Worm (Caenorhabditis elegans) whole organism, late embryonic: ENCODE measurements around the gene srg-41.

ENCODE experiments used
- C08G9.2 ChIP-seq: sonication (generic microtip); optimal IDR thresholded peaks from 2 replicates; lab custom pipeline; 2016; ENCODE audit warnings: mild to moderate bottlenecking, missing genetic modification characterization, moderate library complexity, missing compliant biosample characterization
- K09A11.1 ChIP-seq: sonication (generic microtip); optimal IDR thresholded peaks from 2 replicates; lab custom pipeline; 2017; ENCODE audit warnings: antibody characterized with exemption, mild to moderate bottlenecking, missing genetic modification characterization, missing compliant biosample characterization; ENCODE audit not compliant: insufficient read depth
- ahr-1 ChIP-seq: sonication (generic microtip); optimal IDR thresholded peaks from 2 replicates; lab custom pipeline; 2016; ENCODE audit warnings: missing genetic modification characterization, missing compliant biosample characterization
- ama-1 ChIP-seq: fragments of 150-350 bp; optimal IDR thresholded peaks from 2 replicates; lab custom pipeline; 2014
- ceh-18 ChIP-seq: sonication (generic microtip); optimal IDR thresholded peaks from 2 replicates; lab custom pipeline; 2016; ENCODE audit warnings: missing genetic modification characterization, missing compliant biosample characterization
- ceh-2 ChIP-seq: sonication (generic microtip); optimal IDR thresholded peaks from 2 replicates; lab custom pipeline; 2016; ENCODE audit warnings: missing genotype, missing genetic modification characterization, missing compliant biosample characterization
- ceh-31 ChIP-seq: sonication (generic microtip); optimal IDR thresholded peaks from 2 replicates; lab custom pipeline; 2016; ENCODE audit warnings: missing genetic modification characterization, missing compliant biosample characterization
- ceh-34 ChIP-seq: sonication (generic microtip); optimal IDR thresholded peaks from 2 replicates; lab custom pipeline; 2016; ENCODE audit warnings: mild to moderate bottlenecking, missing genetic modification characterization, missing compliant biosample characterization
- ceh-45 ChIP-seq: fragments of 200-800 bp; sonication (Bioruptor generic); IDR thresholded peaks from 2 replicates; pipeline ENCODE4 v1.3.6; 2022; ENCODE audit warnings: missing genetic modification reagents, missing genetic modification characterization, missing compliant biosample characterization
- ceh-6 ChIP-seq: fragments of 200-800 bp; sonication (Bioruptor generic); optimal IDR thresholded peaks from 2 replicates; lab custom pipeline; 2018; ENCODE audit warnings: mild to moderate bottlenecking, missing genetic modification characterization, missing compliant biosample characterization
- ceh-9 ChIP-seq: sonication (generic microtip); optimal IDR thresholded peaks from 2 replicates; lab custom pipeline; 2016; ENCODE audit warnings: mild to moderate bottlenecking, missing genetic modification characterization, inconsistent platforms, missing compliant biosample characterization
- dve-1 ChIP-seq: sonication (generic microtip); optimal IDR thresholded peaks from 2 replicates; lab custom pipeline; 2017; ENCODE audit warnings: antibody characterized with exemption, mild to moderate bottlenecking, missing genetic modification characterization, missing compliant biosample characterization
- elt-2 ChIP-seq: sonication (generic microtip); optimal IDR thresholded peaks from 2 replicates; lab custom pipeline; 2016; ENCODE audit warnings: missing genetic modification reagents, missing genetic modification characterization, missing compliant biosample characterization
- elt-4 ChIP-seq: sonication (generic microtip); optimal IDR thresholded peaks from 2 replicates; lab custom pipeline; 2016; ENCODE audit warnings: missing genetic modification characterization, missing compliant biosample characterization
- ets-4 ChIP-seq: sonication (generic microtip); optimal IDR thresholded peaks from 2 replicates; lab custom pipeline; 2016; ENCODE audit warnings: missing genetic modification characterization, missing compliant biosample characterization
- eyg-1 ChIP-seq: sonication (generic microtip); optimal IDR thresholded peaks from 2 replicates; lab custom pipeline; 2016; ENCODE audit warnings: missing genotype, missing genetic modification characterization, missing compliant biosample characterization
- fax-1 ChIP-seq: sonication (generic microtip); optimal IDR thresholded peaks from 2 replicates; lab custom pipeline; 2016; ENCODE audit warnings: missing genotype, missing genetic modification characterization, missing compliant biosample characterization
- fkh-10 ChIP-seq: fragments of 150-350 bp; optimal IDR thresholded peaks from 2 replicates; lab custom pipeline; 2014; ENCODE audit warnings: missing biosample characterization, missing genetic modification reagents, missing genetic modification characterization
- fkh-6 ChIP-seq: sonication (generic microtip); optimal IDR thresholded peaks from 2 replicates; lab custom pipeline; 2016; ENCODE audit warnings: missing genetic modification characterization, missing compliant biosample characterization
- gmeb-2 ChIP-seq: sonication (generic microtip); optimal IDR thresholded peaks from 2 replicates; lab custom pipeline; 2016; ENCODE audit warnings: missing genetic modification characterization, inconsistent platforms, missing compliant biosample characterization
- hlh-15 ChIP-seq: sonication (generic microtip); optimal IDR thresholded peaks from 2 replicates; lab custom pipeline; 2016; ENCODE audit warnings: missing genetic modification characterization, missing compliant biosample characterization
- hlh-30 ChIP-seq: sonication (generic microtip); optimal IDR thresholded peaks from 2 replicates; lab custom pipeline; 2017; ENCODE audit warnings: antibody characterized with exemption, missing genetic modification characterization, missing compliant biosample characterization; ENCODE audit not compliant: insufficient read depth
- hlh-8 ChIP-seq: sonication (generic microtip); optimal IDR thresholded peaks from 2 replicates; lab custom pipeline; 2016; ENCODE audit warnings: missing genotype, missing genetic modification characterization, missing compliant biosample characterization
- lin-11 ChIP-seq: fragments of 200-800 bp; sonication (Bioruptor generic); optimal IDR thresholded peaks from 2 replicates; lab custom pipeline; 2018; ENCODE audit warnings: mild to moderate bottlenecking, missing genetic modification characterization, missing compliant biosample characterization
- madf-2 ChIP-seq: sonication (generic microtip); optimal IDR thresholded peaks from 2 replicates; lab custom pipeline; 2017; ENCODE audit warnings: missing genetic modification characterization, missing compliant biosample characterization
- nhr-232 ChIP-seq: sonication (generic microtip); optimal IDR thresholded peaks from 2 replicates; lab custom pipeline; 2016; ENCODE audit warnings: missing genetic modification characterization, missing compliant biosample characterization
- npax-4 ChIP-seq: sonication (generic microtip); optimal IDR thresholded peaks from 2 replicates; lab custom pipeline; 2016; ENCODE audit warnings: missing genetic modification characterization, missing compliant biosample characterization
- pag-3 ChIP-seq: sonication (generic microtip); optimal IDR thresholded peaks from 2 replicates; lab custom pipeline; 2016; ENCODE audit warnings: missing compliant biosample characterization, missing genetic modification characterization, borderline replicate concordance
- pat-9 ChIP-seq: fragments of 200-800 bp; sonication (Bioruptor generic); optimal IDR thresholded peaks from 2 replicates; lab custom pipeline; 2018; ENCODE audit warnings: mild to moderate bottlenecking, missing genetic modification characterization, moderate library complexity, missing compliant biosample characterization
- pax-1 ChIP-seq: fragments of 150-350 bp; optimal IDR thresholded peaks from 2 replicates; lab custom pipeline; 2014; ENCODE audit warnings: missing biosample characterization, missing genetic modification characterization
- pha-2 ChIP-seq: sonication (generic microtip); optimal IDR thresholded peaks from 2 replicates; lab custom pipeline; 2017; ENCODE audit warnings: mild to moderate bottlenecking, missing genetic modification characterization, missing compliant biosample characterization
- pha-4 ChIP-seq: fragments of 150-350 bp; optimal IDR thresholded peaks from 2 replicates; lab custom pipeline; 2018; ENCODE audit warnings: missing biosample characterization, missing genetic modification reagents, missing genetic modification characterization
- pqm-1 ChIP-seq: sonication (generic microtip); optimal IDR thresholded peaks from 2 replicates; lab custom pipeline; 2016; ENCODE audit warnings: missing genetic modification characterization, missing compliant biosample characterization
- rnt-1 ChIP-seq: sonication (generic microtip); optimal IDR thresholded peaks from 2 replicates; lab custom pipeline; 2016; ENCODE audit warnings: missing genetic modification characterization, missing compliant biosample characterization
- sdc-2 ChIP-seq: sonication (generic microtip); optimal IDR thresholded peaks from 2 replicates; lab custom pipeline; 2016; ENCODE audit warnings: missing genotype, missing genetic modification characterization, missing compliant biosample characterization
- sox-2 ChIP-seq: fragments of 200-800 bp; sonication (Bioruptor generic); IDR thresholded peaks from 2 replicates; pipeline ENCODE4 v1.3.6; 2022; ENCODE audit warnings: missing genetic modification reagents, missing genetic modification characterization, missing compliant biosample characterization
- sox-4 ChIP-seq: sonication (generic microtip); optimal IDR thresholded peaks from 2 replicates; lab custom pipeline; 2017; ENCODE audit warnings: mild to moderate bottlenecking, missing genetic modification characterization, inconsistent platforms, missing compliant biosample characterization
- unc-3 ChIP-seq, 2 experiments: fragments of 200-800 bp in 1 of 2; sonication (Bioruptor generic) in 1 of 2; sonication (generic microtip) in 1 of 2; conservative IDR thresholded peaks in 1 of 2; optimal IDR thresholded peaks in 1 of 2; 2 replicates each; pipeline versions ENCODE4 v1.3.6 to Lab custom; 2016 to 2022; ENCODE audit warnings: missing compliant biosample characterization in 2 of 2, missing genetic modification characterization in 2 of 2, missing genetic modification reagents in 1 of 2
- unc-42 ChIP-seq: sonication (generic microtip); optimal IDR thresholded peaks from 2 replicates; lab custom pipeline; 2016; ENCODE audit warnings: missing genotype, missing genetic modification characterization, missing compliant biosample characterization

The srg-41 gene

ce11 chrV:11196631-11197258, 35.1 kb upstream of the srg-41 start:
- TF ChIP-seq ceh-31 (tag; lab: Kevin White, UChicago) (peak; percentile 32), sox-4 (tag; lab: Kevin White, UChicago) (no peak)

ce11 chrV:11196109-11196508, 34.4 kb upstream of the srg-41 start, which contains the start of gene clc-6:
Gene clc-6, minus strand, starts transcription at chrV:11196209.
- TF ChIP-seq npax-4, result no peak
- no peak for TF ChIP-seq unc-3 (GFP tag; conservative IDR thresholded peaks at IDR 0.05; lab: Robert Waterston, UW)
- TF ChIP-seq unc-3 (tag; optimal IDR thresholded peaks at IDR 0.05; lab: Kevin White, UChicago), result no peak
- no peak for TF ChIP-seq pax-1
- TF ChIP-seq rnt-1 (tag; lab: Kevin White, UChicago), result no peak
- TF ChIP-seq ets-4, result no peak
- TF ChIP-seq ama-1, result no peak

DNA sequence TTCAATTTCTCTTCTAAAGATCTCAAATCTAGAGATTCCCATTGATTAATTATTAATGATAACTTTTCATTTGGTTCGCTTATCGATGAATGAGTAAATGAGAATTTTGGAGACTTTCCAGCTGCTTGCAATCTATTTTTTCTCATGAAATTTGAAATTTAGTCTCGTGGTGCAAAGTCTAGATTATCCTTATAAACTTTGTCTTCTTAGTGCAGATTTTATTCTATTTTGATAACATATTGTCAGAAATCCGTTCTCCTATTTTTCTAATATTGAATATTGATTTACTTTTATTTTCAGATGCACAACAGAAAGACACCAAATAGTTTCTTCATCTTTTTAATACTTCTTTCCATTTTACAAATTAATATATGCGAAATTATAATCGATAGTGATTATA, 29.3 kb upstream of the srg-41 start, which contains the start of gene lgc-49:
TSS of gene lgc-49 (plus strand) at position 301 of the 400 bp plus-strand sequence.
- no peak for TF ChIP-seq K09A11.1 (tag; lab: Kevin White, UChicago)
- TF ChIP-seq ama-1, result no peak
- no peak for TF ChIP-seq pqm-1 (tag; lab: Kevin White, UChicago)
- TF ChIP-seq elt-2 (tag; lab: Kevin White, UChicago), result no peak
- TF ChIP-seq pag-3 (tag; lab: Kevin White, UChicago), result no peak
- no peak for TF ChIP-seq npax-4
- TF ChIP-seq rnt-1 (tag; lab: Kevin White, UChicago), result no peak
- TF ChIP-seq pat-9, result no peak
- TF ChIP-seq hlh-15 (tag; lab: Kevin White, UChicago), result no peak
- TF ChIP-seq ahr-1 (tag; lab: Kevin White, UChicago), result no peak
- no peak for TF ChIP-seq hlh-30 (tag; lab: Kevin White, UChicago)
- no peak for TF ChIP-seq pax-1
- no peak for TF ChIP-seq C08G9.2 (tag; lab: Kevin White, UChicago)
- TF ChIP-seq madf-2 (tag; lab: Kevin White, UChicago), result no peak
- TF ChIP-seq fkh-10 (GFP tag; lab: Kevin White, UChicago), result no peak

DNA sequence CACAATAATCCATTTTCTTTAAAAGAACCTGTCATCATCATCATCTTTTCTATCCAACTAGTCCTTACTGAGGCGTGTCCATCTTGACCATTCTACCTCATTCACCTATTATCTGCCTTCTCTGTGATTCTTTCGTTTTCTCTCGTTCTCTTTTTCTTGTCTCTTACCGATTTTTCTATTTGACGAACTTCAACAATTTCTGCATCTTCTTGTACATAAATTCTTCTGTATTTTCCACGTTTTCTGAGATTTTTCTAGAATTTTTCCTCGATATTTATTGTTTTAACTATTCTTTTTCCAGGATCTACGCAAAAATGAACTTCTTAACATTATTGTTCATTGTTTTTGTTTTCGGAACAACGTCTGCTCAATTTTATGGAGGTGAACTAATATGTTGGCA, 21.2 kb upstream of the srg-41 start, which contains the start of gene cnc-10:
TSS of gene cnc-10 (plus strand) at position 301 of the 400 bp plus-strand sequence.
- no peak for TF ChIP-seq eyg-1 (tag; lab: Kevin White, UChicago)
- TF ChIP-seq ceh-6 (GFP tag; lab: Kevin White, UChicago), result no peak
- no peak for TF ChIP-seq lin-11
- TF ChIP-seq hlh-30 (tag; lab: Kevin White, UChicago), result no peak
- TF ChIP-seq pha-2 (tag; lab: Kevin White, UChicago), result no peak
- TF ChIP-seq ceh-2 (tag; lab: Kevin White, UChicago), result no peak
- no peak for TF ChIP-seq ceh-45 (GFP tag; lab: Robert Waterston, UW)
- TF ChIP-seq rnt-1 (tag; lab: Kevin White, UChicago), result no peak
- no peak for TF ChIP-seq pha-4 (tag; lab: Kevin White, UChicago)
- no peak for TF ChIP-seq sox-2
- no peak for TF ChIP-seq gmeb-2 (tag; lab: Kevin White, UChicago)
- TF ChIP-seq fkh-6, result no peak
- TF ChIP-seq, all 69 proteins: peak for 0

ce11 chrV:11180951-11181350, 19.3 kb upstream of the srg-41 start:
- TF ChIP-seq sox-4 (tag; lab: Kevin White, UChicago) (no peak), ceh-2 (tag; lab: Kevin White, UChicago) (no peak), elt-4 (no peak), ceh-18 (tag; lab: Kevin White, UChicago) (no peak), ceh-34 (tag; lab: Kevin White, UChicago) (no peak), pha-2 (tag; lab: Kevin White, UChicago) (no peak), pqm-1 (tag; lab: Kevin White, UChicago) (no peak), hlh-8 (no peak), dve-1 (tag; lab: Kevin White, UChicago) (no peak), unc-42 (no peak), eyg-1 (tag; lab: Kevin White, UChicago) (no peak), sdc-2 (tag; lab: Kevin White, UChicago) (no peak), ceh-9 (tag; lab: Kevin White, UChicago) (no peak), pag-3 (tag; lab: Kevin White, UChicago) (no peak), fax-1 (tag; lab: Kevin White, UChicago) (no peak), nhr-232 (tag; lab: Kevin White, UChicago) (no peak), ceh-6 (GFP tag; lab: Kevin White, UChicago) (no peak), hlh-30 (tag; lab: Kevin White, UChicago) (no peak)
